Worm (Caenorhabditis elegans) whole organism, midembryonic: ENCODE data around the gene osm-10.

ENCODE experiments used
- T22C8.4 ChIP-seq: fragments of 200-800 bp; sonication (Bioruptor generic); IDR thresholded peaks from 2 replicates; pipeline ENCODE4 v1.3.6; 2022; ENCODE audit warnings: missing genetic modification characterization, missing compliant biosample characterization
- cog-1 ChIP-seq: sonication (generic microtip); optimal IDR thresholded peaks from 2 replicates; lab custom pipeline; 2016; ENCODE audit warnings: missing genetic modification characterization, missing compliant biosample characterization
- flt-1 ChIP-seq: fragments of 200-800 bp; sonication (Bioruptor generic); IDR thresholded peaks from 2 replicates; pipeline ENCODE4 v1.3.6; 2022; ENCODE audit warnings: missing genetic modification characterization, missing compliant biosample characterization
- klf-2 ChIP-seq: fragments of 200-800 bp; sonication (Bioruptor generic); conservative IDR thresholded peaks from 2 replicates; pipeline ENCODE4 v1.3.6; 2022; ENCODE audit warnings: missing genetic modification reagents, missing genetic modification characterization, missing compliant biosample characterization
- med-1 ChIP-seq: sonication (generic microtip); optimal IDR thresholded peaks from 2 replicates; lab custom pipeline; 2017; ENCODE audit warnings: missing genetic modification characterization, mild to moderate bottlenecking, missing compliant biosample characterization, antibody characterized with exemption, missing genetic modification reagents; ENCODE audit not compliant: insufficient read depth
- ref-1 ChIP-seq: fragments of 200-800 bp; sonication (Bioruptor generic); conservative IDR thresholded peaks from 2 replicates; pipeline ENCODE4 v1.3.6; 2022; ENCODE audit warnings: missing genetic modification reagents, missing genetic modification characterization, missing compliant biosample characterization
- tab-1 ChIP-seq: fragments of 200-800 bp; sonication (Bioruptor generic); IDR thresholded peaks from 2 replicates; pipeline ENCODE4 v1.3.6; 2022; ENCODE audit warnings: missing genetic modification characterization, missing compliant biosample characterization
- ztf-23 ChIP-seq: fragments of 200-800 bp; sonication (Bioruptor generic); IDR thresholded peaks from 2 replicates; pipeline ENCODE4 v1.3.6; 2022; ENCODE audit warnings: missing genetic modification reagents, missing genetic modification characterization, missing compliant biosample characterization
- ztf-29 ChIP-seq: fragments of 200-800 bp; sonication (Bioruptor generic); IDR thresholded peaks from 2 replicates; pipeline ENCODE4 v1.3.6; 2022; ENCODE audit warnings: missing genetic modification reagents, missing genetic modification characterization, missing compliant biosample characterization

The osm-10 gene

DNA sequence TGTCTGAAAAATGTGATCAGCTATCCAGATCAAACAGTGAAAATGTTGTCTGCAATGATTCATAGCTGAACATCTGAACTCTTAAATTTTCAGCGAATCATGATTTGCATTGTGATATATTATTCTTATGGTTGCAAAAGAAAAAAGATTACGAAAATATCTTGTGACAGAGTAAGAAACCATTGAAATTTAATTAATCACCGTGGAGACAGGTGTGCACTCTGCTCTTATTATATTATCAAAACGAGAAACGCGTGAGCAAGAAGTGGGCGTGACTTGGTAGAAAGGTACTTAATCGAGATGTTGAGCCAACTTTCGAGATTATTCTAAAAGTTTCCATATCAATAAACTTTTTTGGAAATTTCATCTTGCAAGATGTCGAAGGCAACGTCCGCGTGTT is at the start of gene osm-10:
osm-10 (plus strand) TSS at position 293 of the 400 bp plus-strand sequence.
- TF ChIP-seq cog-1 (tag; lab: Kevin White, UChicago) (no peak), T22C8.4 (GFP tag; lab: Robert Waterston, UW) (no peak), ztf-23 (no peak), tab-1 (GFP tag; lab: Robert Waterston, UW) (no peak), ref-1 (GFP tag; lab: Robert Waterston, UW) (no peak), med-1 (no peak), ztf-29 (no peak)

DNA sequence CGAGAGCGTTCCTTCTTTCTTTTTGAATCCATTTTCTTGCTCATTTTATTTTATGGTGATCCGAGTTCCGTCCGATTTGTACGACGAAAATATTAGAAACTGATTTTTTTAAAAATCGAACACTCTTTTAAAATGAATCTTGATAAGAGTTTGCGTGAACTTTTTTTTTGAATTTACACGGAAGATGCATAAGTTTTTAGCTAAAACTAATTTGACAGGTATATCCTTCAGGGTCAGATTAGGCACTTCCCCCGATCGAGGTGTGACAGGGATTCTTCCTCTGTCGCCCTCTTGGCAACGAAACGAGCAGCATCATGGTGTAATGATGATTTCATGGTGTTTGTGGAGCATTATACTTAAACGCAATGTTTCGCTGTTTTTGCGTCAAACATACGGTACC is 47.8 kb upstream of the osm-10 start, which contains the start of gene F37C12.18:
F37C12.18 (minus strand) TSS at position 101 of the 400 bp plus-strand sequence.
- TF ChIP-seq flt-1 (GFP tag; lab: Robert Waterston, UW): no peak

DNA sequence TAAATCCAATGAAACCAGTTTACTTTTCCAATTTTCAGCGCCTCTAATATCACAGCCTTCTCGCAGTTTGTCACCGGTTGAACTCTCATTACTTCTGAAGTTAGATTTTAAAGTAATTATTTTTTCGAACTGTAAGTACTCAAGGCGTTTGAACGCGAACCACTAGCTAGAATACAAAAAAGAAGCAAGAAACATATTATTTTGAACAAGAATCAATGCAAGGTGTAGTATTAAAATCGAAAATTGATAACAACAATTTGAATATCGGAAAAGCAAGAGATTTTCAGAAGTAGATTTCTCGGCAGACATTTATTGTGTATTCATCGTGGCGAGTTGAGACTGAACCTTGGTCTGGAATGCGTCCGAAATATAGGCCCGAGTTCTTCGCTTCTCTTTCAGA is 45.1 kb upstream of the osm-10 start, which contains the start of gene exos-9:
exos-9 (minus strand) TSS at position 101 of the 400 bp plus-strand sequence.
- TF ChIP-seq T22C8.4 (GFP tag; lab: Robert Waterston, UW) (no peak), tab-1 (GFP tag; lab: Robert Waterston, UW) (no peak), ztf-29 (no peak), ref-1 (GFP tag; lab: Robert Waterston, UW) (no peak), med-1 (no peak), klf-2 (GFP tag; lab: Robert Waterston, UW) (no peak), flt-1 (GFP tag; lab: Robert Waterston, UW) (no peak), cog-1 (tag; lab: Kevin White, UChicago) (no peak), ztf-23 (no peak)

DNA sequence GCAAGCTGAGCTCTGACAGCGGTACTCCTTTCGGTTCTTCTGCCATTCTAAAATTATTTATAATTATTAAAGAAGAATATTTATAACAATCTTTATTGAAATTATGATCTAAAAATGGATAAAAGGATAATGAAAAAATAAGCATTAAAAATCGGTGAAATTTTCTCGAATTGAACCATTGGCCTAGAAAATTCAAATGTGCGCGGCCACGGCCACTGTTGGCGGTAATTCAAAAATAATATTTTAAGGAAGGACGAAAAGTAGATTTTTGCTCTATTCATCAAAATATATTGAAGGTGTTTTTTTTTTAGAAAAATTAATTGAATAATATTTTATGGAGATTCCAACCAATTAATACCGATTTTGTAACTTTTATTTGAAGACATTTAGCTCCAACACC is 44.2 kb upstream of the osm-10 start, which contains the start of gene pfd-5:
pfd-5 (minus strand) TSS at position 47 of the 400 bp plus-strand sequence.
- TF ChIP-seq med-1 (no peak), tab-1 (GFP tag; lab: Robert Waterston, UW) (no peak), klf-2 (GFP tag; lab: Robert Waterston, UW) (peak; percentile 71; the same call in 1 of the 2 replicates), ref-1 (GFP tag; lab: Robert Waterston, UW) (no peak), flt-1 (GFP tag; lab: Robert Waterston, UW) (peak; percentile 84), ztf-29 (no peak), T22C8.4 (GFP tag; lab: Robert Waterston, UW) (no peak; the same call in 1 of the 2 replicates), ztf-23 (peak; percentile 74), cog-1 (tag; lab: Kevin White, UChicago) (peak; percentile 52)

DNA sequence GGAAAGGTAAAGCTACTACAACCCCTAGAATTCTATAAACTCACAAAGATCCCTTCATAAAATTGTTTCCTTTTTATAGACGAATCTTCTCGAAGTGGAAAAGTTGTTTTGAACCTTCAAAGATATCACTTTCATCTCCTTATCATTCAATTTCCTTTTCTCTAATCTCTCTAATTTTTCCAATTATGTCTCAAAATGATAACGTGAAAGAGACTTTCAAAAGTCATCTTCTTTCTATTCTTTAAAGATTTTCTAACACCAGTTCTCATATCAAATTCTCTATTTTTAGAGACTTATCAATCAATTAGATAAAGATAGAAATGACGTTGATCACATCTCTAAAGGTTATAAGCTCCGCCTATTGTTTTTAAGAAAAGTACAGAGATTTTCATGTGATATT is 43.6 kb upstream of the osm-10 start:
- TF ChIP-seq ztf-29 (no peak), cog-1 (tag; lab: Kevin White, UChicago) (no peak), tab-1 (GFP tag; lab: Robert Waterston, UW) (no peak), ref-1 (GFP tag; lab: Robert Waterston, UW) (no peak), klf-2 (GFP tag; lab: Robert Waterston, UW) (no peak), flt-1 (GFP tag; lab: Robert Waterston, UW) (no peak), ztf-23 (no peak), med-1 (no peak), T22C8.4 (GFP tag; lab: Robert Waterston, UW) (no peak)

DNA sequence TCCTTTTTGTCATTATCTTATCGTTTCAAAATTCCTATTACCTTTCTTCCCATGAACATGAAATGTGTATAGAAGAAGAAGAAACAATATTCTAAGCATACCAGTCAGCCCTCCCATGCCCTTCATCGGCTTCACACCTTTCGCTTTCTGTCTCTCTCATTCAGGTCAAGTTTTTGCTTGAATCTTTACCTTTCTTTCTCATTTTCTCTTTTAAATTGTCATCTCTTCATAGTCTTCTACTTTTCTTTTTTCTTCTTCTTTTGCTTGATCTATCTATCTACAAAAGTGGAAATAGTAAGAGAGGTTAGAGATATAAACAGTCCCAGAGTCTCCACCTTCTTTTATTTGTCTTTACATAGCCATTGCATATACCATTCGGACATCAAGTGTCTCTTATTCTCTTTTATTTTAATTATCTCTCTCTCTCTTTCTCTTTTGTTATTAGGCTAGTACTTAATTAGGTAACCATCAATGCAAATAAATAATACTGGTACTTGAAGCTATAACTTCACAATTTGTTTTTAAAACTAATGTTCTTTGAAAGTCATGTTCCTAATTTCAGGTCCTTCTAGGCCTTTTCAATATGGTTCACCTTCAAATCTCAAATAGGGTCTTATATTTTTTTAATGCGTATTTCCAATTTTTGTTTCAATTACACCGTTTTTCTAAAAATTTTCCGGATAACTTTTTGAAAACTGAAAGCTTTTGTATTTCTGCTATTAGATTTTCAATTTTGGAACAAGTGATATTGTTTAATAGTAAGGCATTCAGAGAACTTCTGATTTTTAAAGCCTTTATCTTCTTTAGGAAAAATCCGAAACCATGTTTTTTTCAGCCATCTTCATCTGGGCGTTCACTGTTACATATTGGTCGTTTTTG is 41.5 kb upstream of the osm-10 start, which contains the start of gene dpy-31:
dpy-31 (plus strand) TSS at position 829 of the 879 bp plus-strand sequence.
- TF ChIP-seq ref-1 (GFP tag; lab: Robert Waterston, UW) (no peak), flt-1 (GFP tag; lab: Robert Waterston, UW) (no peak), cog-1 (tag; lab: Kevin White, UChicago) (no peak), ztf-29 (peak; percentile 31; the same call in 1 of the 2 replicates), T22C8.4 (GFP tag; lab: Robert Waterston, UW) (no peak), med-1 (no peak)

DNA sequence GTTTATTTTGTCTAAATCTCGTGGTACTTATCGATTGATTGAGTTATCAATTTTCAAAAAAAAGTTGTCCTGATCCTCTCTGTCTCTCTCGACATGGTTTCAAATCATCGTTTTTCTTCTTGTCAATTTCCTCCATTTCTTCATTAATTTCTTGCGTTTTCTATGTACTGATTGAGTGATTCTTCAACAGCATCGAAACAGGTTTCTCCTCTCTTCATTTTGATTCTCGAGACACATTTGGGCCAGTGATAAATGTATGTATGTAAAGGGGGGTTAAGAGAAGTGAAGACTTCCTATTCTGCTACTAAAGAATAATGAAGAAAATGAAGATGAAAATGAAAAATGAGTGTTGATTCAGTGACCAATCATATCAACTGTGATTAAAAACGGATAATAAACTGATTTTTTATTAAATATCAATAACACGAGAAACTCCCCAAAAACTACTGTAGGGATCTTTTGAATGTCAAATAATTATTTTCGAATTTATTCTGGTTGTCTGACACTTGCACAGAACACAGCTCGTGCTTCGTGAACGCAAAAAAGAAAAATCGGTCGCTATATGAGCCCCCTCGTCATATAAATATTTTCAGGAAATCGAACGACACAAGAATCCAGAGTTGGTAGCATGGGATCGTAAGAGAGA is 39.8 kb upstream of the osm-10 start:
- TF ChIP-seq tab-1 (GFP tag; lab: Robert Waterston, UW) (no peak), med-1 (no peak), ref-1 (GFP tag; lab: Robert Waterston, UW) (no peak), ztf-29 (no peak), flt-1 (GFP tag; lab: Robert Waterston, UW) (no peak), klf-2 (GFP tag; lab: Robert Waterston, UW) (no peak), T22C8.4 (GFP tag; lab: Robert Waterston, UW) (no peak), cog-1 (tag; lab: Kevin White, UChicago) (no peak), ztf-23 (no peak)

DNA sequence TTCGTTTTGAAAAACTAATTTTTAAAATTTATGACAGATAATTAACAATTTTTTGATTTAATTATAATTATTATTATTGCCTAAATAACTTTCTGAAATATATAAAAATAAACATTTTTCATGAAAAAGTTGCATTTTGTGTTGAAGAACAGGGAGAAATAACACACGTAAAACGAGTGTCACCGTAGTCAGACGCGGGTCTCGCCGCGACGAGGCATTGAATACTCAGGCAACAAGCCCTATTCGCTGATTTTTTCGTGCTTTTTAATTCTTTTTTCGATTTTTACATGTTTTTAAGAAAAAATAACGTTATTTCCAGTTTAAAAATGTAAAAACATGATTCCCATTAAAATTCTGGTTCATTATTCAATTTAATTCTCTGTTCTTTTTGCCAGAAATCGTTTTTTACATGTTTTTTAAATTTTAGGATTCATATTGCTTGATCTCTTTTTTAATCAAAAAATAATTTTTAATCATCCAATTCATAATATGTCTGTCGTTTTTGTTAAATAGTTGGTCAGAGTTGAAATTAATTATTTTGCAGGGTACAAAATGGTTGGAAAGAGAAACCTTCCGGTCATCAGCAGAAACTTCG is 35.1 kb upstream of the osm-10 start, which contains the start of gene rpl-6:
rpl-6 (plus strand) TSS at position 545 of the 595 bp plus-strand sequence.
- TF ChIP-seq klf-2 (GFP tag; lab: Robert Waterston, UW): no peak
- TF ChIP-seq T22C8.4 (GFP tag; lab: Robert Waterston, UW): no peak
- TF ChIP-seq ztf-29: peak; percentile 61; the same call in 1 of the 2 replicates
- 0 out of 2 replicates have a peak, but pooled peaks have one; percentile 28 for TF ChIP-seq ztf-23
- TF ChIP-seq ref-1 (GFP tag; lab: Robert Waterston, UW): no peak
- TF ChIP-seq cog-1 (tag; lab: Kevin White, UChicago): peak; percentile 66
- 0 out of 2 replicates have a peak, but pooled peaks have one; percentile 13 for TF ChIP-seq flt-1 (GFP tag; lab: Robert Waterston, UW)
- TF ChIP-seq med-1: no peak
- TF ChIP-seq tab-1 (GFP tag; lab: Robert Waterston, UW): no peak

DNA sequence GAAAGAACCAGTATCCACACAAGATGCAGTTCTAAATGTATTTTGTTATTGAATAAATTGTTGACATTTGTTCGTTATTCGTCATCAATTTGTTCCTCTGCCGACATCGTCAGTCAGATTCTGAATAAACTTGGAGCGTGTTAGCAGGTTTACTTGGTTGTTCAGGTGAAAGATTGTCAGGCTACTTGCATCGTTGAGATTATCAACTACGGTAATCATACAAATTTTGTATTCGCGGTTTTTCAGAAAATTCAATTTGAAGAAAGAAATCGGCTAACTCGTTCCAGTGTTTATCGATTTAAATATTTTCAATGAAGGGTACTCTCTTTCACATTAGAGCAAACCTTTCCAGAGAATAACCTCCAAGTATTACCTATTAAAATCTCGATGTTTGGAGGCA is 33.4 kb upstream of the osm-10 start, which contains the start of gene R151.2:
R151.2 (plus strand) TSS at position 247 of the 400 bp plus-strand sequence.
- TF ChIP-seq med-1: no peak
- TF ChIP-seq tab-1 (GFP tag; lab: Robert Waterston, UW): no peak
- TF ChIP-seq klf-2 (GFP tag; lab: Robert Waterston, UW): no peak
- TF ChIP-seq ref-1 (GFP tag; lab: Robert Waterston, UW): no peak
- TF ChIP-seq flt-1 (GFP tag; lab: Robert Waterston, UW): no peak
- TF ChIP-seq cog-1 (tag; lab: Kevin White, UChicago): no peak
- no peak for TF ChIP-seq ztf-29
- TF ChIP-seq T22C8.4 (GFP tag; lab: Robert Waterston, UW): no peak
- no peak for TF ChIP-seq ztf-23
